Worm (Caenorhabditis elegans): ENCODE measurements around the gene sor-3.

Gene sor-3

DNA sequence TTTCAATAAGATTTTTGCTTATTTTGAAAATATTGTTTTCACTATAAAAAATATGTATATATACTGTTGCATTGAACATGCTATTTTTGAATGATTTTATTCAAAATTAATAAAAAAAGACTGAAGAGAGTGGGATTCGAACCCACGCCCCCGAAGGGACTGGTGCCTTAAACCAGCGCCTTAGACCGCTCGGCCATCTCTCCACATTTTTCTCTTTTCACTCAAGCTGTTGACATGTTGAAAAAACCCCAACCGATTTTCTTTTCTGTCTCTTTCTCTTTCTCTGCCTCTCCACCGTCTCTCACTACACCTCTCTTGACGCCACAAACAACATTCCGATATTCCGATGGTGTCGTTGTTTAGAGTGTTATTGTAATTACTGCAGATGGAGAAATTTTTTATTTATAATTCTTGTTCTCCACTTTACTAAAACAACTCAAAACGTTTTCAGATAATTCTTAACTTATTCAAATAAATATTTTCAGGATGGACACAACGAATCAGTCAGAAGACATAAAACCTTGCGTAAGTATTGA is at the start of gene sor-3:
Gene sor-3 (plus strand): TSS at position 486 of the 536 bp plus-strand sequence.
- TF ChIP-seq fkh-2 (tag; optimal IDR thresholded peaks at IDR 0.05) (no peak), unc-62 (GFP tag; optimal IDR thresholded peaks at IDR 0.05) (peak; percentile 26), ceh-82 (tag; optimal IDR thresholded peaks at IDR 0.05) (peak; percentile 67), mdl-1 (tag; optimal IDR thresholded peaks at IDR 0.05) (peak; percentile 52), nhr-28 (tag; optimal IDR thresholded peaks at IDR 0.05) (peak; percentile 64), nhr-43 (tag; optimal IDR thresholded peaks at IDR 0.05; ENCODE audit: poor library complexity, severe bottlenecking) (peak; percentile 75), tbx-2 (tag; optimal IDR thresholded peaks at IDR 0.05) (peak; percentile 70), ZK546.5 (tag; optimal IDR thresholded peaks at IDR 0.05) (no peak), nhr-25 (tag; optimal IDR thresholded peaks at IDR 0.05) (peak; percentile 71), lin-15B (tag; optimal IDR thresholded peaks at IDR 0.05) (peak; percentile 53), nhr-77 (tag; optimal IDR thresholded peaks at IDR 0.05) (no peak), lsy-12 (tag; optimal IDR thresholded peaks at IDR 0.05) (peak; percentile 38), egl-27 (tag; optimal IDR thresholded peaks at IDR 0.05) (peak; percentile 42), pqm-1 (tag; optimal IDR thresholded peaks at IDR 0.05) (peak; percentile 50), zag-1 (tag; optimal IDR thresholded peaks at IDR 0.05) (no peak), skn-1 (tag; optimal IDR thresholded peaks at IDR 0.05) (peak; percentile 85), fos-1 (tag; optimal IDR thresholded peaks at IDR 0.05) (no peak), jun-1 (tag; optimal IDR thresholded peaks at IDR 0.05) (peak; percentile 69), nhr-23 (tag; optimal IDR thresholded peaks at IDR 0.05) (peak; percentile 67), elt-3 (tag; optimal IDR thresholded peaks at IDR 0.05) (no peak), nhr-237 (tag; optimal IDR thresholded peaks at IDR 0.05) (no peak), aly-2 (tag; optimal IDR thresholded peaks at IDR 0.05) (no peak), hmg-11 (tag; optimal IDR thresholded peaks at IDR 0.05) (peak; percentile 98), lin-39 (tag; optimal IDR thresholded peaks at IDR 0.05) (peak; percentile 79), fkh-10 (GFP tag; optimal IDR thresholded peaks at IDR 0.05) (peak; percentile 74), snpc-4 (tag; optimal IDR thresholded peaks at IDR 0.05) (peak; percentile 36), nfya-1 (tag; optimal IDR thresholded peaks at IDR 0.05; ENCODE audit: insufficient read depth) (peak; percentile 87), daf-12 (tag; optimal IDR thresholded peaks at IDR 0.05) (no peak), pha-4 (tag; optimal IDR thresholded peaks at IDR 0.05) (peak; percentile 84), ztf-4 (tag; optimal IDR thresholded peaks at IDR 0.05) (no peak), egl-5 (tag; optimal IDR thresholded peaks at IDR 0.05) (peak; percentile 71), ceh-16 (tag; optimal IDR thresholded peaks at IDR 0.05) (peak; percentile 39), elt-1 (tag; optimal IDR thresholded peaks at IDR 0.05) (no peak), elt-2 (tag; optimal IDR thresholded peaks at IDR 0.05) (peak; percentile 61), ceh-28 (tag; optimal IDR thresholded peaks at IDR 0.05) (peak; percentile 20), nhr-11 (tag; optimal IDR thresholded peaks at IDR 0.05) (peak; percentile 28)

DNA sequence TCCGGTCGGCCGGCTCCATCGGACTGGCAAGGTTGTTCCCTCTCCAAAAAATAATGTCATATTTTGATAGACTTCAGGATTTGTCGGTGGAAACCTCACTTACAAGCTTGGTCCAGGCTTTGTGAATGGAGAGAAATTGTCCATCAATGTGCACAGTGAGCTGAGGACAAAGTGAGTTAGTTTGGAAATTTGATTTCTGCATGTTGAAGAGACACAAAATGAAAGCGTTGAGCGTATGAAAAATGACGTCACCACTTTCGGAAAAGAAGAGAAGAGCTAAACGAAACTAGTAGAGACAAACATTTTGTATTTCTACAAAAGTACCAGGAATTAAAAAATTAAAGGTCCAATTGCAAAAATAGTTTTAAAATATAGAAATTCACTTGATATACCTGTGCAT is 48.4 kb upstream of the sor-3 start:
- TF ChIP-seq ztf-4 (tag; optimal IDR thresholded peaks at IDR 0.05) (no peak), fkh-10 (GFP tag; optimal IDR thresholded peaks at IDR 0.05) (peak; percentile 94), ceh-82 (tag; optimal IDR thresholded peaks at IDR 0.05) (no peak), nhr-237 (tag; optimal IDR thresholded peaks at IDR 0.05) (no peak), ztf-11 (tag; optimal IDR thresholded peaks at IDR 0.05) (no peak)

DNA sequence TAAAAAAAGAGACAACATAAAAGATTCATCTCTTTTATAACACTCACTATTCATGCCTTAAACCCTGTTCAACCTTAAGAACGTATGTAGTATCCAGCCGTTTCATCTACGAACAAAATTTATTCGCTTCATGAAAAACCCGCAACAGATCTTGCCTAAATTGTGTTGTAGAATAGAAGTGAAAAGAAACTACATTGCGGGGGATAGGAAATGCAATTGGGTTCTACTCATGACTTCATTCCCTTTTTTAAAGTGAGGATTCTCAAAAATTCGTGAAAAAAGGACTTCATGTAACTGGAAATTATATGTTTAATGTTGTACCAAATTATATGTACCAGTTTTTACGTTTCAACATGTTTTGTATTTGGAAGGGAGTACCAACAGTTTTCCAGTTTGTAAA is 44.3 kb upstream of the sor-3 start:
- TF ChIP-seq sea-2 (GFP tag; optimal IDR thresholded peaks at IDR 0.05) (no peak), fkh-10 (GFP tag; optimal IDR thresholded peaks at IDR 0.05) (peak; percentile 36)

DNA sequence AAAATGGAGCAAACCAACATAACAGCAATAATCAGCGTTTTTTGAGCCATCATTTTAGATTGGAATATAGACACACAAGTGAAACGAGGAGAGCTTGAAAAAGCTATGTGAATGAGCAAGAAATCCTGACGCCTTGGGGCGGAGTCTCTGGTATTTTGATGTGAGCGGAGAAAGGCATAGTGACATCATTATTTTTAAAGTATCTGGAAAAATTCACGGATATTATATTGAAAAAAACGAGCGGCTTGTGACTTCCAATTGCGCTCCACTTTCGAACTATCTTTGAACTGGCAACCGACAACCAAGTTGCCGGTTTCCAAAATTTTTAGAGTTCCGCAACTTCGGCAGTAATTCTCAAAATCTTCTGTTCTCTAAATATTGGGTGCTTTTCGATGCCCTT is 42.2 kb upstream of the sor-3 start, which contains the start of gene nlp-64:
Gene nlp-64 (minus strand): TSS at position 101 of the 400 bp plus-strand sequence.
- TF ChIP-seq nhr-76 (tag; optimal IDR thresholded peaks at IDR 0.05) (no peak), unc-39 (tag; optimal IDR thresholded peaks at IDR 0.05) (no peak), aly-2 (tag; optimal IDR thresholded peaks at IDR 0.05) (no peak), lsy-12 (tag; optimal IDR thresholded peaks at IDR 0.05) (no peak), pqm-1 (tag; optimal IDR thresholded peaks at IDR 0.05) (no peak), sea-2 (GFP tag; optimal IDR thresholded peaks at IDR 0.05) (no peak), ceh-16 (tag; optimal IDR thresholded peaks at IDR 0.05) (no peak), lin-39 (tag; optimal IDR thresholded peaks at IDR 0.05) (no peak), hmg-11 (tag; optimal IDR thresholded peaks at IDR 0.05) (no peak), unc-62 (GFP tag; optimal IDR thresholded peaks at IDR 0.05) (no peak), nfya-1 (tag; optimal IDR thresholded peaks at IDR 0.05; ENCODE audit: insufficient read depth) (no peak), pha-4 (tag; optimal IDR thresholded peaks at IDR 0.05) (no peak), ZK546.5 (tag; optimal IDR thresholded peaks at IDR 0.05) (no peak), elt-1 (tag; optimal IDR thresholded peaks at IDR 0.05) (no peak), ceh-9 (tag; optimal IDR thresholded peaks at IDR 0.05) (no peak), ama-1 (optimal IDR thresholded peaks at IDR 0.05) (no peak), eor-1 (tag; optimal IDR thresholded peaks at IDR 0.05) (no peak), zag-1 (tag; optimal IDR thresholded peaks at IDR 0.05) (no peak), tbx-2 (tag; optimal IDR thresholded peaks at IDR 0.05) (no peak)

All from whole organism, L3 larva.